Fruit fly (Drosophila melanogaster): ENCODE data around the gene CG31678.

DNA sequence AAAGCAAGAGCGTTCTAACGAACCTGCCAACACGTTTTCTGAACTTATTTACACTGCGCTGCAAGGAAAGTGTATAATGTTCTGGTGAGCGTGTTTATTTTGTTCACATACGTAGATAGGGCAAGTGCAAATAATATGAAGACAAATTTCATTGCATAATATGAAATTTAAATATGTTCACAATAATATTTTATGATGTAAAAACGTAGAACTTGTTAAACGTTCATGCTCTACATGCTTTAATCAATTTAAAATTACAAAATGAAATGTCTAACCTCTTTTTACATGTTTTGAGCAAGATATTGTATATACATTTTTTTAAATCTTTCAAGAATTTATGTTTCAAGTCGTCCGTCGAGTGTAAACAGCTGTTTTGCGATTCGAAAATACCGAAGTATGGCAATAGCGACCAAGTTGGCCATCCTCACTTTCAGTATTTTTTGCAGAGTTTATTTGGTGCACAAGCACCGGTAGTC, 30.3 kb downstream of the CG31678 start, which contains the start of the genes phr6-4 and CG2608:
- TF ChIP-seq acj6 (GFP tag; optimal IDR thresholded peaks at IDR 0.05): peak; percentile 95
- peak; percentile 87 for TF ChIP-seq eg (GFP tag; IDR thresholded peaks at IDR 0.05)
- TF ChIP-seq Sox14 (GFP tag; optimal IDR thresholded peaks at IDR 0.05): peak; percentile 94
- TF ChIP-seq Hr4 (GFP tag; optimal IDR thresholded peaks at IDR 0.05): peak; percentile 95

Measured in whole organism, prepupa.